Worm (Caenorhabditis elegans) whole organism, mixed stage, embryonic: ENCODE measurements around the gene gcy-31.

Experiments used
- M03D4.4 ChIP-seq: sonication (generic microtip); optimal IDR thresholded peaks from 2 replicates; lab custom pipeline; 2017; ENCODE audit warnings: mild to moderate bottlenecking, missing genetic modification characterization, missing compliant biosample characterization
- bed-3 ChIP-seq: fragments of 200-800 bp; sonication (Bioruptor generic); optimal IDR thresholded peaks from 3 replicates; lab custom pipeline; 2018; ENCODE audit warnings: mild to moderate bottlenecking, missing genetic modification characterization, moderate library complexity, missing compliant biosample characterization
- blmp-1 ChIP-seq: fragments of 150-350 bp; optimal IDR thresholded peaks from 2 replicates; lab custom pipeline; 2014; ENCODE audit warnings: missing biosample characterization, missing genetic modification characterization
- ceh-39 ChIP-seq: fragments of 150-350 bp; optimal IDR thresholded peaks from 2 replicates; lab custom pipeline; 2014; ENCODE audit warnings: missing biosample characterization, missing genetic modification characterization
- ceh-43 ChIP-seq: fragments of 200-800 bp; sonication (Bioruptor generic); optimal IDR thresholded peaks from 2 replicates; lab custom pipeline; 2018; ENCODE audit warnings: mild to moderate bottlenecking, missing genetic modification characterization, moderate library complexity, missing compliant biosample characterization
- ceh-83 ChIP-seq: fragments of 200-800 bp; sonication (Bioruptor generic); optimal IDR thresholded peaks from 2 replicates; lab custom pipeline; 2018; ENCODE audit warnings: mild to moderate bottlenecking, missing genetic modification characterization, missing compliant biosample characterization
- ces-1 ChIP-seq: fragments of 150-350 bp; optimal IDR thresholded peaks from 2 replicates; lab custom pipeline; 2014; ENCODE audit warnings: missing biosample characterization, missing genetic modification reagents, missing genetic modification characterization
- cnd-1 ChIP-seq: fragments of 200-800 bp; sonication (Bioruptor generic); optimal IDR thresholded peaks from 2 replicates; lab custom pipeline; 2018; ENCODE audit warnings: mild to moderate bottlenecking, missing genetic modification characterization, missing compliant biosample characterization
- drap-1 ChIP-seq: fragments of 200-800 bp; sonication (Bioruptor generic); optimal IDR thresholded peaks from 3 replicates; lab custom pipeline; 2018; ENCODE audit warnings: mild to moderate bottlenecking, missing genetic modification characterization, missing compliant biosample characterization
- elt-1 ChIP-seq: sonication (generic microtip); optimal IDR thresholded peaks from 2 replicates; lab custom pipeline; 2017; ENCODE audit warnings: missing genetic modification characterization, mild to moderate bottlenecking, missing compliant biosample characterization, antibody characterized with exemption, moderate library complexity, borderline replicate concordance; ENCODE audit not compliant: insufficient read depth
- elt-3 ChIP-seq: fragments of 150-350 bp; optimal IDR thresholded peaks from 2 replicates; lab custom pipeline; 2014; ENCODE audit warnings: missing biosample characterization, missing genetic modification characterization
- flh-1 ChIP-seq: fragments of 200-800 bp; sonication (Bioruptor generic); optimal IDR thresholded peaks from 2 replicates; lab custom pipeline; 2018; ENCODE audit warnings: mild to moderate bottlenecking, missing genetic modification characterization, moderate library complexity, missing compliant biosample characterization
- ham-2 ChIP-seq: fragments of 200-800 bp; sonication (Bioruptor generic); optimal IDR thresholded peaks from 2 replicates; lab custom pipeline; 2018; ENCODE audit warnings: mild to moderate bottlenecking, missing genetic modification characterization, missing compliant biosample characterization
- hlh-1 ChIP-seq: fragments of 150-350 bp; optimal IDR thresholded peaks from 2 replicates; lab custom pipeline; 2014; ENCODE audit warnings: missing biosample characterization, missing genetic modification reagents, missing genetic modification characterization
- lin-32 ChIP-seq: fragments of 200-800 bp; sonication (Bioruptor generic); optimal IDR thresholded peaks from 2 replicates; lab custom pipeline; 2018; ENCODE audit warnings: mild to moderate bottlenecking, missing genetic modification characterization, missing compliant biosample characterization
- lsy-2 ChIP-seq: fragments of 150-350 bp; optimal IDR thresholded peaks from 2 replicates; lab custom pipeline; 2014; ENCODE audit warnings: missing biosample characterization, missing genetic modification characterization
- mab-5 ChIP-seq: fragments of 150-350 bp; optimal IDR thresholded peaks from 2 replicates; lab custom pipeline; 2014; ENCODE audit warnings: missing biosample characterization, missing genetic modification characterization
- mep-1 ChIP-seq: fragments of 150-350 bp; optimal IDR thresholded peaks from 2 replicates; lab custom pipeline; 2017; ENCODE audit warnings: missing biosample characterization, missing genetic modification reagents, missing genetic modification characterization, inconsistent platforms
- nhr-12 ChIP-seq: fragments of 150-350 bp; optimal IDR thresholded peaks from 2 replicates; lab custom pipeline; 2014; ENCODE audit warnings: missing biosample characterization, missing genetic modification characterization
- nhr-2 ChIP-seq: fragments of 150-350 bp; optimal IDR thresholded peaks from 2 replicates; lab custom pipeline; 2014; ENCODE audit warnings: missing biosample characterization, missing genetic modification characterization
- nhr-28 ChIP-seq: fragments of 150-350 bp; optimal IDR thresholded peaks from 2 replicates; lab custom pipeline; 2014; ENCODE audit warnings: missing biosample characterization, missing genetic modification characterization
- pha-4 ChIP-seq: fragments of 150-350 bp; optimal IDR thresholded peaks from 2 replicates; lab custom pipeline; 2018; ENCODE audit warnings: missing biosample characterization, missing genetic modification reagents, missing genetic modification characterization
- sem-2 ChIP-seq: fragments of 200-800 bp; sonication (Bioruptor generic); optimal IDR thresholded peaks from 2 replicates; lab custom pipeline; 2018; ENCODE audit warnings: mild to moderate bottlenecking, missing genetic modification characterization, missing compliant biosample characterization
- snpc-4 ChIP-seq: fragments of 150-350 bp; optimal IDR thresholded peaks from 2 replicates; lab custom pipeline; 2014; ENCODE audit warnings: missing biosample characterization, missing genetic modification characterization
- sptf-1 ChIP-seq: sonication (generic microtip); optimal IDR thresholded peaks from 2 replicates; lab custom pipeline; 2017; ENCODE audit warnings: mild to moderate bottlenecking, missing genetic modification characterization, moderate library complexity, missing compliant biosample characterization
- unc-120 ChIP-seq: sonication (generic microtip); optimal IDR thresholded peaks from 2 replicates; lab custom pipeline; 2017; ENCODE audit warnings: missing genetic modification characterization, missing compliant biosample characterization; ENCODE audit not compliant: poor library complexity, severe bottlenecking
- unc-39 ChIP-seq: fragments of 150-350 bp; optimal IDR thresholded peaks from 2 replicates; lab custom pipeline; 2014; ENCODE audit warnings: missing biosample characterization, missing genetic modification characterization
- unc-62 ChIP-seq: fragments of 150-350 bp; optimal IDR thresholded peaks from 2 replicates; lab custom pipeline; 2014; ENCODE audit warnings: missing biosample characterization, missing genetic modification reagents, missing genetic modification characterization
- zip-8 ChIP-seq: fragments of 150-350 bp; optimal IDR thresholded peaks from 2 replicates; lab custom pipeline; 2014; ENCODE audit warnings: missing biosample characterization, missing genetic modification characterization
- ztf-11 ChIP-seq: fragments of 150-350 bp; optimal IDR thresholded peaks from 2 replicates; lab custom pipeline; 2014; ENCODE audit warnings: missing biosample characterization, missing genetic modification characterization

gcy-31 gene

DNA sequence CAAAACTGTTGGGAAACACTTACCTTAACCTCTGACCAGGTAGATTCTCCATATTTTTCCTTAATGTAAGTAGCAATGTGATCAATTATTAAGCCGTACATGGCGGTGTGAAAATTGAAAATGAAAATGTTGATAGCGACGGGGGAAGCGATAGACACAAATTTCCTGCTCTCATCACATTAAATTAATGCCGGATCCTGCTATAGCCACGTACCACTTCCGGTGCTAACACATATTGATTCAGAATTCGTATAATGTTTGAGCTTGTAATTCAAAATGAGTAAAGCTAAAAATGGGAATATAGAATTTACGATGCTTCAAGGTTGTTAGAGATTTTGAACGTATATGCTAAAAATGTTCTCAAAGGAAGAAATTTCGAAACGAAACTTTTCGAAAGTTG, at the start of gene gcy-31:
TSS of gene gcy-31 (minus strand) at position 101 of the 400 bp plus-strand sequence.
- TF ChIP-seq ces-1 (GFP tag; lab: Kevin White, UChicago): no peak
- TF ChIP-seq M03D4.4 (tag; lab: Kevin White, UChicago): no peak
- TF ChIP-seq ceh-39 (tag; lab: Kevin White, UChicago): no peak
- TF ChIP-seq snpc-4 (tag; lab: Kevin White, UChicago): no peak
- TF ChIP-seq mab-5: no peak
- no peak for TF ChIP-seq nhr-2
- TF ChIP-seq elt-3: no peak
- no peak for TF ChIP-seq sptf-1 (tag; lab: Kevin White, UChicago)

DNA sequence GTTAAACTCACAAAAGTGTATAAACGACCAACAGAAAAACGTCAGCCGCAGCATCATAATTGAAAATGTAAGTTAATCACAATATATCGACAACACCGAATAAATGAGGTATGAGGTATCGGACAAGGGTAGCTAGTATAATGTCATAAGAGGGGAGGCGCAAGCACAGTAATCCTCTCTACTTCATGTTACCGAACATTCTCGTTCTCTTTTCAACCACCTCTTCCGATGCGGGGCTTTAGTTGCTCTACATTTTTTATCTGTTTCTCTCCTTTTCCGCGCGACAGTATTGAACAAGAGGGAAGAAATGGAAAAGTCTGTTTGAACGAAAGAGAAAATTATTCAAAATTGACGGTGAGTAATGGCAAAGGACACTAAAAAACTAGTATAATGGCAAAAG, 48.6 kb upstream of the gcy-31 start, which contains the start of gene R04B3.3:
TSS of gene R04B3.3 (minus strand) at position 101 of the 400 bp plus-strand sequence.
- TF ChIP-seq drap-1 (GFP tag; lab: Kevin White, UChicago) (no peak), flh-1 (no peak), cnd-1 (tag; lab: Kevin White, UChicago) (no peak), unc-39 (tag; lab: Kevin White, UChicago) (no peak), unc-62 (no peak), lin-32 (GFP tag; lab: Kevin White, UChicago) (no peak), nhr-28 (tag; lab: Kevin White, UChicago) (no peak), sptf-1 (tag; lab: Kevin White, UChicago) (no peak), sem-2 (GFP tag; lab: Kevin White, UChicago) (no peak), mab-5 (no peak), ceh-43 (GFP tag; lab: Kevin White, UChicago) (no peak), elt-3 (no peak)
- TF ChIP-seq, all 35 proteins: peak for 0

DNA sequence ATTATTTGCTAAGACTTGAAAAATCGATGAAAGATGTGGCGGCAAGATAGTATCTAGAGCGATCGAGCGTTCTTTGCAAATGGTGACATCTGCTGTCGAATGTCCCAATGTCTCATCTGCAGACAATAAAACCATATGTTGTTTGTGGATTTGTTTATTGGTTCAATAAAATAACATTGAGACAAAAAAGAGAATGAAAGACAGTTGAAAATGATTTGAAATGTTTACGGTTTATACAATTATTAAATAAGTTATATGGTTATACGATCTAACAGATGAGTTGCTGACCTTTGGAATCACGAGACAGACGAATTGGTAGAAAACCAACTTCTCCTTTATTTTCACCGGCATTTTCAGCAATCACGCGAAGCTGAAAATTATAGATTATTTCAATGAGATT, 46.3 kb upstream of the gcy-31 start, which contains the start of gene R04B3.2:
TSS of gene R04B3.2 (minus strand) at position 101 of the 400 bp plus-strand sequence.
- TF ChIP-seq elt-3 (no peak), elt-1 (tag; lab: Kevin White, UChicago) (no peak), M03D4.4 (tag; lab: Kevin White, UChicago) (no peak), ham-2 (GFP tag; lab: Kevin White, UChicago) (no peak), mab-5 (no peak), lsy-2 (tag; lab: Kevin White, UChicago) (no peak), pha-4 (tag; lab: Kevin White, UChicago) (no peak), lin-32 (GFP tag; lab: Kevin White, UChicago) (peak; percentile 51)
- TF ChIP-seq, all 35 proteins: peak for 1

DNA sequence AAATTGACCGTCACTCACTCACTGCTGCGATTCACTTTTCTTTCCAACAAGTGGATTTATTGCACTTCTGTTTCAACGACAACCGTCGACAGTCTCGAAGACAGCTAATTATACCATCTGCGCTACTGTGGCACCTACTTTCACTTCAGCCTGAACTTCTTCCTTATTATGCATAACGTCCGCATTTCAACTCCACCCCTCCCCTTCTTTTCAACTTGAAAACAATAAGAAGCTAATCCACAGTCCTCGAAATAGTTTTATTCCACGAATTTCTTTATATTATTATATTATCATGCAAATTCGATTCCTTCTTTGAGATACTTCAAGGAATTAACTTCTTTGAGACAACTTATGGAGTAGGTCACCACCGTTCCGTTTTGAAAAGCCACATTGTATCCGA, 44.0 kb upstream of the gcy-31 start, which contains the start of gene R04B3.1:
TSS of gene R04B3.1 (minus strand) at position 101 of the 400 bp plus-strand sequence.
- no peak for TF ChIP-seq mep-1
- no peak for TF ChIP-seq mab-5
- no peak for TF ChIP-seq ceh-83 (GFP tag; lab: Kevin White, UChicago)
- TF ChIP-seq ceh-43 (GFP tag; lab: Kevin White, UChicago): no peak
- no peak for TF ChIP-seq blmp-1 (tag; lab: Kevin White, UChicago)
- no peak for TF ChIP-seq pha-4 (tag; lab: Kevin White, UChicago)
- no peak for TF ChIP-seq lsy-2 (tag; lab: Kevin White, UChicago)
- TF ChIP-seq nhr-12 (tag; lab: Kevin White, UChicago): no peak
- TF ChIP-seq zip-8 (tag; lab: Kevin White, UChicago): no peak
- TF ChIP-seq nhr-2: no peak
- TF ChIP-seq nhr-28 (tag; lab: Kevin White, UChicago): no peak
- TF ChIP-seq snpc-4 (tag; lab: Kevin White, UChicago): no peak

DNA sequence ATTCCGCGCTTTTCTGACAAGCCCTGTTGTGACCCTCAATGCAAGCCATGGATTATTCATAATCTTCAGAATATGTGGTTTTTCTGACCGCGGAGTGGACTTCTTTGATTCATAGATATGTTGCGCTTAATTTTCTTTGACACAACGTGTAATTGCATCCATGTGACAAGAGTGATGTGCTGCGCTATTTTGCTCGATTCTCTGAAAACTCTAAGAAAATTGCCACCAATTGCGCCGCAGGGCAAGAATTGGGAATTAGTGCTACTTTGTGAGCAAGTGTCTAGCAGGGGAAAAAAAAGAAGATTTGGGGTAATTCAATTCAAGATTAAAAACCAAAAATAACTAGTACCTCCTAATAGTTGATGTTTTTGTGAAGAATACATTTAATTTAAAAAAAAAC, 36.8 kb upstream of the gcy-31 start:
- no peak for TF ChIP-seq bed-3 (GFP tag; lab: Kevin White, UChicago)
- no peak for TF ChIP-seq unc-120
- no peak for TF ChIP-seq zip-8 (tag; lab: Kevin White, UChicago)
- no peak for TF ChIP-seq snpc-4 (tag; lab: Kevin White, UChicago)
- TF ChIP-seq ceh-43 (GFP tag; lab: Kevin White, UChicago): no peak
- TF ChIP-seq M03D4.4 (tag; lab: Kevin White, UChicago): no peak
- no peak for TF ChIP-seq sem-2 (GFP tag; lab: Kevin White, UChicago)
- no peak for TF ChIP-seq mep-1
- no peak for TF ChIP-seq hlh-1
- no peak for TF ChIP-seq ztf-11 (tag; lab: Kevin White, UChicago)
- TF ChIP-seq lsy-2 (tag; lab: Kevin White, UChicago): no peak
